Fruit fly (Drosophila melanogaster) whole organism, embryonic: Measurements from ENCODE around the gene GIIIspla2.

ENCODE experiments used
- CG5953 ChIP-seq: fragments of 200-800 bp; sonication (Bioruptor generic); IDR thresholded peaks from 2 replicates; pipeline ENCODE4 v1.3.6; 2022; ENCODE audit warnings: missing biosample characterization, missing genetic modification characterization
- Gsc ChIP-seq: fragments of 200-800 bp; sonication (Bioruptor generic); IDR thresholded peaks from 2 replicates; pipeline ENCODE4 v1.3.6; 2022; ENCODE audit warnings: missing biosample characterization, missing genetic modification characterization
- Nf-YA ChIP-seq: fragments of 200-800 bp; sonication (Bioruptor generic); IDR thresholded peaks from 2 replicates; pipeline ENCODE4 v1.3.6; 2022; ENCODE audit warnings: missing biosample characterization, missing genetic modification characterization
- hkb ChIP-seq, 2 experiments: fragments of 200-800 bp in 1 of 2; fragments of >200 bp in 1 of 2; sonication (Bioruptor generic) in 1 of 2; IDR thresholded peaks in 1 of 2; optimal IDR thresholded peaks in 1 of 2; 2 replicates each; pipeline versions ENCODE4 v1.3.6 to Lab custom; 2017 to 2022; ENCODE audit warnings: missing biosample characterization in 1 of 2, missing genetic modification characterization in 1 of 2
- run ChIP-seq: fragments of 200-800 bp; sonication (Bioruptor generic); optimal IDR thresholded peaks from 3 replicates; lab custom pipeline; 2018; ENCODE audit warnings: missing biosample characterization, mild to moderate bottlenecking, missing genetic modification characterization
- schlank ChIP-seq: fragments of 200-800 bp; sonication (Bioruptor generic); optimal IDR thresholded peaks from 2 replicates; lab custom pipeline; 2018; ENCODE audit warnings: missing biosample characterization, mild to moderate bottlenecking, missing genetic modification characterization

DNA sequence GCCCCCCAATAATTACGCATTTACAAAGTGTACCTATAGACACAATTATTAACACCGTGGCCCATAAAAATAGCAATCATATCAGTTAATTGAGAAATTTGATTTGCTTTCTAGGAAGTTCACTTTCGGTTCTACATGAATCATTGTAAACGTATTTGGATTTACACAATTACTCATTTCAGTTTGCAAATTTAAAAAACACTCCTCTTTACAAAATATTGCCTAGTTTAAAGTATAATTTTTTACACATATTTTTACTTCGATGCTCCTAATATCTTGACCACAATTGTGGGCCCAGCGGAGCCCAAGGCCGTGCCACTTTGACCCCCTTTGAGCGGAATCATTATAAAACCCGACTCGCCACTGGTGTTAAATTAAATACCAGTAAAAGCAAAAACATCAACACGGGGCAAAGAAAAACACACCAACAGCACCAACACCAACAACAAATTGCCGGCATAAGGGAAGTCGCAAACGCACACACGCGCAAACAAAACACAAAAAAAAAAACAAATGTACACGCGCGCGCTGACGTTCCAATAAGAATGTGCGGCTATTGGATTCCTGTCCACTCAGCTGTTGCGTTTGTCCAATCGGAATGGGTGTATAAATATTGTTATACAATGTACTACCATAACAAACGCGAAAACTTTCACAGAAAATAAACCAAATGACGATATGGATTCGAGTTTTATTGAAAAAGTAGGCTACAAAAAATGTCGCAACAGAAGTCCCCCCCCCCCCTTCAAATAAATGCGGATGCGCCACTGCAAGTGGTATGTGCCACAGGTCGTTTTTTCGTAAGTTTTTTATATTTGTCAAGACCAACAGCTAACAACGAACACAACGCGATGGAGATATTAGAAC lies 42.7 kb upstream of the GIIIspla2 start:
- TF ChIP-seq run (tag; lab: Kevin White, UChicago): peak; percentile 42
- TF ChIP-seq Gsc (GFP tag; lab: Robert Waterston, UW): no peak
- TF ChIP-seq schlank (tag; lab: Kevin White, UChicago): peak; percentile 69
- TF ChIP-seq hkb (optimal IDR thresholded peaks at IDR 0.05; lab: Kevin White, UChicago): no peak
- TF ChIP-seq hkb (GFP tag; IDR thresholded peaks at IDR 0.05; lab: Robert Waterston, UW): peak; percentile 62; the same call in 1 of the 2 replicates
- no peak for TF ChIP-seq CG5953 (GFP tag; lab: Robert Waterston, UW)
- no peak for TF ChIP-seq Nf-YA (GFP tag; lab: Robert Waterston, UW)
